Worm (Caenorhabditis elegans): ENCODE data around the gene rsp-2.

DNA sequence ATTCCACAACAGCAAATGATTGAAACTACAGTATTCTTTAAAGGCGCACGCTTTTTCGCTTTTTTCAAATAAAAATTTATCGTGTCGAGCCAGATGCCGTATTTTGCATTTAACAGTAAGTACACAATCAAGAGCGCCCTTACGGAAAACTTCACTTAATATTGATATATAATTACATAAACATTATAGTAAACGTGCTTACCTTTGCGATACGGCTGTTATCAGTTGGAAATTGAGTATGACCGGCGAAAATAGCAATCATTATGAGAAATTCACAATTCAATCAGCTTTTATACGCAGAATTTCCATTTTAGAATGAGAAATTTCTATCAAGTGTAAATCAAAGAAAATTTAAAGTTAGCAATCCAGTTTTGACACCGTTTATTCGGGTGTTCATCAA is 47.4 kb upstream of the rsp-2 start, which contains the start of gene B0334.20:
- no peak for TF ChIP-seq ama-1 (optimal IDR thresholded peaks at IDR 0.05)
- TF ChIP-seq F13C5.2 (tag; optimal IDR thresholded peaks at IDR 0.05), result no peak
- no peak for TF ChIP-seq hmbx-1 (tag; optimal IDR thresholded peaks at IDR 0.05)
- no peak for TF ChIP-seq ets-7 (tag; optimal IDR thresholded peaks at IDR 0.05)
- no peak for TF ChIP-seq tra-4 (tag; optimal IDR thresholded peaks at IDR 0.05)
- no peak for TF ChIP-seq aly-1 (tag; optimal IDR thresholded peaks at IDR 0.05)
- no peak for TF ChIP-seq hmg-4 (GFP tag; optimal IDR thresholded peaks at IDR 0.05)
- no peak for TF ChIP-seq hnd-1 (tag; optimal IDR thresholded peaks at IDR 0.05)
- TF ChIP-seq sea-1 (GFP tag; conservative IDR thresholded peaks at IDR 0.05), result no peak
